Worm (Caenorhabditis elegans) whole organism, L1 larva: ENCODE results near the gene C13C4.6.

Experiments used
- C04F5.9 ChIP-seq: sonication (generic microtip); optimal IDR thresholded peaks from 2 replicates; lab custom pipeline; 2016; ENCODE audit warnings: missing genetic modification characterization, missing compliant biosample characterization
- C16A3.4 ChIP-seq: fragments of 150-350 bp; optimal IDR thresholded peaks from 2 replicates; lab custom pipeline; 2014; ENCODE audit warnings: missing biosample characterization, missing genetic modification characterization
- alr-1 ChIP-seq: fragments of 200-800 bp; sonication (Bioruptor generic); optimal IDR thresholded peaks from 2 replicates; lab custom pipeline; 2018; ENCODE audit warnings: borderline replicate concordance, mild to moderate bottlenecking, missing genetic modification characterization, missing compliant biosample characterization
- blmp-1 ChIP-seq: fragments of 150-350 bp; optimal IDR thresholded peaks from 2 replicates; lab custom pipeline; 2014; ENCODE audit warnings: missing biosample characterization, missing genetic modification characterization
- ceh-8 ChIP-seq: fragments of 200-800 bp; sonication (Bioruptor generic); optimal IDR thresholded peaks from 2 replicates; lab custom pipeline; 2018; ENCODE audit warnings: mild to moderate bottlenecking, missing genetic modification characterization, moderate library complexity, missing compliant biosample characterization
- egl-13 ChIP-seq: sonication (generic microtip); optimal IDR thresholded peaks from 2 replicates; lab custom pipeline; 2016; ENCODE audit warnings: missing genotype, missing genetic modification reagents, missing genetic modification characterization, missing compliant biosample characterization
- elt-2 ChIP-seq: sonication (generic microtip); optimal IDR thresholded peaks from 2 replicates; lab custom pipeline; 2016; ENCODE audit warnings: missing genetic modification characterization, mild to moderate bottlenecking, inconsistent platforms, missing compliant biosample characterization, missing genetic modification reagents
- elt-3 ChIP-seq, 6 experiments: fragments of 150-350 bp in 1 of 6; sonication (generic microtip); optimal IDR thresholded peaks; 2 replicates each; lab custom pipeline; 2017 to 2018; ENCODE audit warnings: missing biosample characterization in 6 of 6, missing genetic modification characterization in 6 of 6, inconsistent platforms in 1 of 6
- ets-5 ChIP-seq: fragments of 200-800 bp; sonication (Bioruptor generic); IDR thresholded peaks from 2 replicates; pipeline ENCODE4 v1.3.6; 2022; ENCODE audit warnings: missing genetic modification characterization, missing compliant biosample characterization
- fkh-10 ChIP-seq: sonication (generic microtip); optimal IDR thresholded peaks from 2 replicates; lab custom pipeline; 2017; ENCODE audit warnings: missing biosample characterization, missing genetic modification reagents, missing genetic modification characterization
- fkh-4 ChIP-seq: sonication (generic microtip); optimal IDR thresholded peaks from 2 replicates; lab custom pipeline; 2016; ENCODE audit warnings: missing compliant biosample characterization, missing genetic modification characterization, borderline replicate concordance
- fkh-8 ChIP-seq: sonication (generic microtip); optimal IDR thresholded peaks from 2 replicates; lab custom pipeline; 2016; ENCODE audit warnings: mild to moderate bottlenecking, missing genetic modification characterization, missing compliant biosample characterization
- fos-1 ChIP-seq: fragments of 150-350 bp; optimal IDR thresholded peaks from 2 replicates; lab custom pipeline; 2014; ENCODE audit warnings: missing biosample characterization, missing genetic modification characterization
- grh-1 ChIP-seq: fragments of 200-800 bp; sonication (Bioruptor generic); IDR thresholded peaks from 2 replicates; pipeline ENCODE4 v1.3.6; 2022; ENCODE audit warnings: missing genetic modification reagents, missing genetic modification characterization, missing compliant biosample characterization
- lin-14 ChIP-seq: fragments of 200-800 bp; sonication (Bioruptor generic); optimal IDR thresholded peaks from 2 replicates; lab custom pipeline; 2018; ENCODE audit warnings: mild to moderate bottlenecking, missing genetic modification characterization, moderate library complexity, missing compliant biosample characterization
- lin-15B ChIP-seq: fragments of 150-350 bp; sonication (generic microtip); optimal IDR thresholded peaks from 3 replicates; lab custom pipeline; 2014; ENCODE audit warnings: missing biosample characterization, missing genetic modification characterization
- lin-35 ChIP-seq, 2 experiments: fragments of 150-350 bp; optimal IDR thresholded peaks; 2 replicates each; lab custom pipeline; 2014; ENCODE audit warnings: missing biosample characterization in 2 of 2, missing genetic modification characterization in 2 of 2, missing genetic modification reagents in 2 of 2
- lir-3 ChIP-seq: sonication (generic microtip); optimal IDR thresholded peaks from 2 replicates; lab custom pipeline; 2016; ENCODE audit warnings: mild to moderate bottlenecking, missing genetic modification characterization, moderate library complexity, missing compliant biosample characterization; ENCODE audit not compliant: poor library complexity
- lsy-2 ChIP-seq, 2 experiments: fragments of 150-350 bp; optimal IDR thresholded peaks; 2 replicates each; lab custom pipeline; 2014; ENCODE audit warnings: missing biosample characterization in 2 of 2, missing genetic modification characterization in 2 of 2
- mab-9 ChIP-seq: fragments of 200-800 bp; sonication (Bioruptor generic); IDR thresholded peaks from 2 replicates; pipeline ENCODE4 v1.3.6; 2022; ENCODE audit warnings: missing genetic modification reagents, missing genetic modification characterization, missing compliant biosample characterization
- mdl-1 ChIP-seq, 2 experiments: fragments of 150-350 bp; optimal IDR thresholded peaks; 2 replicates each; lab custom pipeline; 2014 to 2017; ENCODE audit warnings: missing biosample characterization in 2 of 2, missing genetic modification characterization in 2 of 2, inconsistent platforms in 1 of 2
- mef-2 ChIP-seq: fragments of 150-350 bp; optimal IDR thresholded peaks from 2 replicates; lab custom pipeline; 2014; ENCODE audit warnings: missing biosample characterization, missing genetic modification characterization
- mep-1 ChIP-seq: fragments of 150-350 bp; optimal IDR thresholded peaks from 2 replicates; lab custom pipeline; 2014; ENCODE audit warnings: missing biosample characterization, missing genetic modification characterization
- nhr-11 ChIP-seq: fragments of 150-350 bp; optimal IDR thresholded peaks from 2 replicates; lab custom pipeline; 2014; ENCODE audit warnings: missing biosample characterization, missing genetic modification characterization
- nhr-19 ChIP-seq: fragments of 200-800 bp; sonication (Bioruptor generic); conservative IDR thresholded peaks from 2 replicates; pipeline ENCODE4 v1.3.6; 2022; ENCODE audit warnings: missing genetic modification characterization, missing compliant biosample characterization
- nhr-20 ChIP-seq: sonication (generic microtip); optimal IDR thresholded peaks from 2 replicates; lab custom pipeline; 2016; ENCODE audit warnings: mild to moderate bottlenecking, missing genetic modification characterization, missing compliant biosample characterization
- nhr-28 ChIP-seq: fragments of 150-350 bp; optimal IDR thresholded peaks from 2 replicates; lab custom pipeline; 2014; ENCODE audit warnings: missing biosample characterization, missing genetic modification characterization
- nhr-47 ChIP-seq: sonication (generic microtip); optimal IDR thresholded peaks from 2 replicates; lab custom pipeline; 2016; ENCODE audit warnings: mild to moderate bottlenecking, missing genetic modification characterization, moderate library complexity, missing compliant biosample characterization
- nhr-76 ChIP-seq: sonication (generic microtip); optimal IDR thresholded peaks from 2 replicates; lab custom pipeline; 2017; ENCODE audit warnings: missing biosample characterization, missing genetic modification characterization
- nhr-85 ChIP-seq: sonication (generic microtip); peaks from one replicate; lab custom pipeline; 2016; ENCODE audit warnings: missing genetic modification characterization, inconsistent platforms, missing compliant biosample characterization
- nhr-90 ChIP-seq: sonication (generic microtip); optimal IDR thresholded peaks from 2 replicates; lab custom pipeline; 2016; ENCODE audit warnings: mild to moderate bottlenecking, missing genetic modification characterization, missing compliant biosample characterization; ENCODE audit not compliant: poor library complexity
- pag-3 ChIP-seq: sonication (generic microtip); optimal IDR thresholded peaks from 2 replicates; lab custom pipeline; 2017; ENCODE audit warnings: missing genetic modification characterization, mild to moderate bottlenecking, missing compliant biosample characterization, antibody characterized with exemption, borderline replicate concordance; ENCODE audit not compliant: insufficient read depth
- pqm-1 ChIP-seq: sonication (generic microtip); optimal IDR thresholded peaks from 3 replicates; lab custom pipeline; 2017; ENCODE audit warnings: missing biosample characterization, missing genetic modification characterization
- skn-1 ChIP-seq: fragments of 150-350 bp; optimal IDR thresholded peaks from 2 replicates; lab custom pipeline; 2014; ENCODE audit warnings: missing biosample characterization, missing genetic modification characterization
- snu-23 ChIP-seq: sonication (generic microtip); optimal IDR thresholded peaks from 2 replicates; lab custom pipeline; 2016; ENCODE audit warnings: missing genetic modification characterization, missing compliant biosample characterization
- sptf-1 ChIP-seq: fragments of 150-350 bp; optimal IDR thresholded peaks from 2 replicates; lab custom pipeline; 2014; ENCODE audit warnings: missing biosample characterization, missing genetic modification characterization
- vab-15 ChIP-seq: sonication (generic microtip); optimal IDR thresholded peaks from 2 replicates; lab custom pipeline; 2017; ENCODE audit warnings: missing genotype, mild to moderate bottlenecking, missing genetic modification characterization, missing compliant biosample characterization
- xbp-1 ChIP-seq: sonication (generic microtip); optimal IDR thresholded peaks from 2 replicates; lab custom pipeline; 2016; ENCODE audit warnings: missing genetic modification characterization, missing compliant biosample characterization
- zag-1 ChIP-seq: fragments of 150-350 bp; optimal IDR thresholded peaks from 2 replicates; lab custom pipeline; 2014; ENCODE audit warnings: missing biosample characterization, missing genetic modification characterization
- ztf-4 ChIP-seq: fragments of 150-350 bp; optimal IDR thresholded peaks from 2 replicates; lab custom pipeline; 2014; ENCODE audit warnings: missing biosample characterization, missing genetic modification characterization

The C13C4.6 gene

ce11 chrV:12084216-12084615, 37.2 kb upstream of the C13C4.6 start, which contains the start of gene R07B7.8:
TSS of gene R07B7.8 (minus strand) at chrV:12084316.
- TF ChIP-seq elt-2 (tag; lab: Kevin White, UChicago) (peak; percentile 8), grh-1 (no peak)

- TF ChIP-seq fkh-4 (tag; lab: Kevin White, UChicago) (no peak), nhr-47 (tag; lab: Kevin White, UChicago) (no peak), elt-2 (tag; lab: Kevin White, UChicago) (peak; percentile 63), fkh-8 (tag; lab: Kevin White, UChicago) (no peak), lin-14 (GFP tag; lab: Kevin White, UChicago) (peak; percentile 3), nhr-76 (tag; lab: Kevin White, UChicago) (no peak), zag-1 (no peak), elt-3 (tag; optimal IDR thresholded peaks at IDR 0.05; lab: Kevin White, UChicago) (peak; percentile 75 to 98 (median 94)), ets-5 (GFP tag; lab: Robert Waterston, UW) (no peak), snu-23 (GFP tag; lab: Kevin White, UChicago) (no peak), fos-1 (tag; lab: Kevin White, UChicago) (no peak), pag-3 (tag; lab: Kevin White, UChicago) (no peak), C16A3.4 (tag; lab: Kevin White, UChicago) (no peak), blmp-1 (tag; lab: Kevin White, UChicago) (no peak), nhr-85 (tag; lab: Kevin White, UChicago) (peak; percentile 6), ceh-8 (no peak)
- TF ChIP-seq, all 84 proteins: peak for 4
These were observed 35.3 kb upstream of the C13C4.6 start for ce11 chrV:12085867-12086634.

- TF ChIP-seq sptf-1 (tag; lab: Kevin White, UChicago) = no peak
- TF ChIP-seq C04F5.9 = no peak
- no peak for TF ChIP-seq elt-3 (tag; optimal IDR thresholded peaks at IDR 0.05; lab: Kevin White, UChicago)
- no peak for TF ChIP-seq fkh-10 (GFP tag; lab: Kevin White, UChicago)
- TF ChIP-seq egl-13 (tag; lab: Kevin White, UChicago) = no peak
- TF ChIP-seq pqm-1 = no peak
- no peak for TF ChIP-seq mef-2 (tag; lab: Kevin White, UChicago)
- TF ChIP-seq ztf-4 (tag; lab: Kevin White, UChicago) = no peak
These were observed 34.4 kb upstream of the C13C4.6 start, which contains the start of gene gana-1 for ce11 chrV:12086934-12087333. TSS of gene gana-1 (plus strand) at chrV:12087234.

ce11 chrV:12088773-12089172, 32.6 kb upstream of the C13C4.6 start, which contains the start of gene R07B7.12:
TSS of gene R07B7.12 (plus strand) at chrV:12089073.
- TF ChIP-seq nhr-90 (tag; lab: Kevin White, UChicago) (no peak), blmp-1 (tag; lab: Kevin White, UChicago) (no peak), nhr-76 (tag; lab: Kevin White, UChicago) (no peak), lin-15B (tag; lab: Kevin White, UChicago) (no peak), xbp-1 (tag; lab: Kevin White, UChicago) (no peak), vab-15 (no peak), nhr-47 (tag; lab: Kevin White, UChicago) (no peak), nhr-11 (tag; lab: Kevin White, UChicago) (no peak), fkh-4 (tag; lab: Kevin White, UChicago) (no peak), lsy-2 (tag; optimal IDR thresholded peaks at IDR 0.05; lab: Kevin White, UChicago) (no peak)
- TF ChIP-seq, all 84 proteins: peak for 0

- TF ChIP-seq elt-2 (tag; lab: Kevin White, UChicago) (peak; percentile 22), mab-9 (GFP tag; lab: Robert Waterston, UW) (no peak), nhr-19 (GFP tag; lab: Robert Waterston, UW) (peak; percentile 21; the same call in 1 of the 2 replicates), nhr-90 (tag; lab: Kevin White, UChicago) (peak; percentile 11), nhr-28 (no peak), sptf-1 (tag; lab: Kevin White, UChicago) (no peak), snu-23 (GFP tag; lab: Kevin White, UChicago) (peak; percentile 52), lin-14 (GFP tag; lab: Kevin White, UChicago) (peak; percentile 77), nhr-20 (tag; lab: Kevin White, UChicago) (peak; percentile 70), C16A3.4 (tag; lab: Kevin White, UChicago) (no peak), mep-1 (tag; lab: Kevin White, UChicago) (peak; percentile 18), nhr-85 (tag; lab: Kevin White, UChicago) (peak; percentile 77), mdl-1 (tag; optimal IDR thresholded peaks at IDR 0.05; lab: Kevin White, UChicago) (peak in 1 of 2 experiments; percentile 40), xbp-1 (tag; lab: Kevin White, UChicago) (no peak), skn-1 (tag; lab: Kevin White, UChicago) (peak; percentile 10), lsy-2 (tag; optimal IDR thresholded peaks at IDR 0.05; lab: Kevin White, UChicago) (peak in 1 of 2 experiments; percentile 11), zag-1 (no peak), lir-3 (tag; lab: Kevin White, UChicago) (peak; percentile 17), lin-35 (GFP tag; optimal IDR thresholded peaks at IDR 0.05; lab: Kevin White, UChicago) (peak in 1 of 2 experiments; percentile 58), alr-1 (no peak)
These were observed 29.6 kb upstream of the C13C4.6 start, which contains the start of gene nhr-206 for ce11 chrV:12091759-12092158. TSS of gene nhr-206 (plus strand) at chrV:12092006.
